Fruit fly (Drosophila melanogaster) whole organism, embryonic: Measurements from ENCODE around the gene Swip-1.

Source experiments
- Blimp-1 ChIP-seq: fragments of 200-800 bp; sonication (Bioruptor generic); optimal IDR thresholded peaks from 3 replicates; lab custom pipeline; 2018; ENCODE audit warnings: missing biosample characterization, missing genetic modification characterization, mild to moderate bottlenecking, moderate library complexity, missing genetic modification reagents
- CG10321 ChIP-seq: fragments of 200-800 bp; sonication (Bioruptor generic); IDR thresholded peaks from 2 replicates; pipeline ENCODE4 v1.3.6; 2022; ENCODE audit warnings: missing biosample characterization, missing genetic modification characterization
- CG10654 ChIP-seq: fragments of 200-800 bp; sonication (Bioruptor generic); optimal IDR thresholded peaks from 2 replicates; lab custom pipeline; 2016; ENCODE audit warnings: missing biosample characterization, missing genetic modification characterization
- CG11247 ChIP-seq: fragments of 200-800 bp; sonication (Bioruptor generic); IDR thresholded peaks from 2 replicates; pipeline ENCODE4 v1.3.6; 2022; ENCODE audit warnings: missing biosample characterization, missing genetic modification characterization
- CG11456 ChIP-seq: fragments of 200-800 bp; sonication (Bioruptor generic); IDR thresholded peaks from 3 replicates; pipeline ENCODE4 v1.3.6; 2022; ENCODE audit warnings: missing biosample characterization, missing genetic modification characterization
- CG12391 ChIP-seq: fragments of 200-800 bp; sonication (Bioruptor generic); optimal IDR thresholded peaks from 3 replicates; lab custom pipeline; 2018; ENCODE audit warnings: missing biosample characterization, mild to moderate bottlenecking, missing genetic modification characterization, moderate library complexity
- CG14710 ChIP-seq: fragments of 200-800 bp; sonication (Bioruptor generic); optimal IDR thresholded peaks from 3 replicates; lab custom pipeline; 2019; ENCODE audit warnings: missing biosample characterization, mild to moderate bottlenecking, missing genetic modification characterization, moderate library complexity
- CG17612 ChIP-seq: fragments of 200-800 bp; sonication (Bioruptor generic); IDR thresholded peaks from 2 replicates; pipeline ENCODE4 v1.3.6; 2022; ENCODE audit warnings: missing biosample characterization, missing genetic modification characterization
- CG1832 ChIP-seq: fragments of 200-800 bp; sonication (Bioruptor generic); optimal IDR thresholded peaks from 2 replicates; lab custom pipeline; 2017; ENCODE audit warnings: missing biosample characterization, mild to moderate bottlenecking, missing genetic modification characterization, inconsistent platforms
- CG6791 ChIP-seq: fragments of 200-800 bp; sonication (Bioruptor generic); IDR thresholded peaks from 3 replicates; pipeline ENCODE4 v1.3.6; 2022; ENCODE audit warnings: missing biosample characterization, missing genetic modification characterization; ENCODE audit not compliant: partially characterized antibody
- CG7556 ChIP-seq: fragments of 200-800 bp; sonication (Bioruptor generic); optimal IDR thresholded peaks from 2 replicates; lab custom pipeline; 2017; ENCODE audit warnings: missing biosample characterization, mild to moderate bottlenecking, missing genetic modification characterization
- CG8359 ChIP-seq: fragments of 200-800 bp; sonication (Bioruptor generic); optimal IDR thresholded peaks from 2 replicates; lab custom pipeline; 2017; ENCODE audit warnings: missing biosample characterization, mild to moderate bottlenecking, missing genetic modification characterization, borderline replicate concordance
- CG8388 ChIP-seq: fragments of 200-800 bp; sonication (Bioruptor generic); optimal IDR thresholded peaks from 2 replicates; lab custom pipeline; 2019; ENCODE audit warnings: missing biosample characterization, mild to moderate bottlenecking, missing genetic modification characterization, moderate library complexity
- CG8944 ChIP-seq: fragments of 200-800 bp; sonication (Bioruptor generic); optimal IDR thresholded peaks from 3 replicates; lab custom pipeline; 2016; ENCODE audit warnings: missing biosample characterization, missing genetic modification characterization
- D ChIP-seq, 2 experiments: fragments of 200-800 bp in 1 of 2; fragments of >200 bp in 1 of 2; sonication (Bioruptor generic) in 1 of 2; optimal IDR thresholded peaks; 2 replicates in 1 of 2; 3 replicates in 1 of 2; lab custom pipeline; 2017; ENCODE audit warnings: mild to moderate bottlenecking in 1 of 2, missing biosample characterization in 1 of 2, missing genetic modification characterization in 1 of 2, missing genetic modification reagents in 1 of 2
- Eip74EF ChIP-seq, 2 experiments: fragments of 200-800 bp in 1 of 2; fragments of >200 bp in 1 of 2; sonication (Bioruptor generic) in 1 of 2; optimal IDR thresholded peaks; 2 replicates each; lab custom pipeline; 2017 to 2019; ENCODE audit warnings: missing biosample characterization in 2 of 2, missing genetic modification characterization in 2 of 2, mild to moderate bottlenecking in 1 of 2, moderate library complexity in 1 of 2
- HLH4C ChIP-seq: fragments of 200-800 bp; sonication (Bioruptor generic); IDR thresholded peaks from 3 replicates; pipeline ENCODE4 v1.3.6; 2022; ENCODE audit warnings: missing biosample characterization, missing genetic modification characterization; ENCODE audit not compliant: partially characterized antibody
- Jarid2 ChIP-seq: fragments of 200-800 bp; sonication (Bioruptor generic); optimal IDR thresholded peaks from 3 replicates; lab custom pipeline; 2017; ENCODE audit warnings: mild to moderate bottlenecking, missing biosample characterization, missing genetic modification reagents, missing genetic modification characterization
- MTF-1 ChIP-seq: fragments of 200-800 bp; sonication (Bioruptor generic); optimal IDR thresholded peaks from 2 replicates; lab custom pipeline; 2018; ENCODE audit warnings: missing biosample characterization, mild to moderate bottlenecking, missing genetic modification characterization, borderline replicate concordance
- Mad ChIP-seq: fragments of 200-800 bp; sonication (Bioruptor generic); optimal IDR thresholded peaks from 2 replicates; lab custom pipeline; 2016; ENCODE audit warnings: missing biosample characterization, missing genetic modification characterization
- Med ChIP-seq: fragments of 200-800 bp; sonication (Bioruptor generic); peaks from one replicate; lab custom pipeline; 2016; ENCODE audit warnings: missing biosample characterization, missing genetic modification characterization, mild to moderate bottlenecking, inconsistent platforms, moderate library complexity
- NC2α ChIP-seq: fragments of 200-800 bp; sonication (Bioruptor generic); optimal IDR thresholded peaks from 2 replicates; lab custom pipeline; 2016; ENCODE audit warnings: missing biosample characterization, missing genetic modification characterization
- PHDP ChIP-seq: fragments of 200-800 bp; sonication (Bioruptor generic); optimal IDR thresholded peaks from 3 replicates; lab custom pipeline; 2018; ENCODE audit warnings: missing biosample characterization, mild to moderate bottlenecking, missing genetic modification characterization, moderate library complexity
- TFAM ChIP-seq: fragments of 200-800 bp; sonication (Bioruptor generic); optimal IDR thresholded peaks from 2 replicates; lab custom pipeline; 2017; ENCODE audit warnings: missing biosample characterization, missing genetic modification characterization, inconsistent platforms
- ato ChIP-seq: fragments of 200-800 bp; sonication (Bioruptor generic); IDR thresholded peaks from 2 replicates; pipeline ENCODE4 v1.3.6; 2022; ENCODE audit warnings: missing biosample characterization, missing genetic modification characterization; ENCODE audit not compliant: partially characterized antibody
- bcd ChIP-seq: fragments of 200-800 bp; sonication (Bioruptor generic); optimal IDR thresholded peaks from 2 replicates; lab custom pipeline; 2017; ENCODE audit warnings: missing biosample characterization, mild to moderate bottlenecking, missing genetic modification characterization
- cato ChIP-seq: fragments of 200-800 bp; sonication (Bioruptor generic); optimal IDR thresholded peaks from 2 replicates; lab custom pipeline; 2016; ENCODE audit warnings: missing biosample characterization, missing genetic modification characterization, borderline replicate concordance
- chm ChIP-seq: fragments of 200-800 bp; sonication (Bioruptor generic); IDR thresholded peaks from 2 replicates; pipeline ENCODE4 v1.3.6; 2022; ENCODE audit warnings: missing biosample characterization, missing genetic modification characterization
- chn ChIP-seq: fragments of 200-800 bp; sonication (Bioruptor generic); optimal IDR thresholded peaks from 2 replicates; lab custom pipeline; 2016; ENCODE audit warnings: missing biosample characterization, missing genetic modification characterization
- ci ChIP-seq: fragments of 200-800 bp; sonication (Bioruptor generic); IDR thresholded peaks from 3 replicates; pipeline ENCODE4 v1.3.6; 2022; ENCODE audit warnings: missing biosample characterization, missing genetic modification characterization
- cwo ChIP-seq: fragments of 200-800 bp; sonication (Bioruptor generic); optimal IDR thresholded peaks from 3 replicates; lab custom pipeline; 2017; ENCODE audit warnings: missing biosample characterization, missing genetic modification characterization, mild to moderate bottlenecking, moderate library complexity, missing genetic modification reagents
- dan ChIP-seq: fragments of 200-800 bp; sonication (Bioruptor generic); IDR thresholded peaks from 2 replicates; pipeline ENCODE4 v1.3.6; 2022; ENCODE audit warnings: missing biosample characterization, missing genetic modification characterization
- dimm ChIP-seq: fragments of 200-800 bp; sonication (Bioruptor generic); IDR thresholded peaks from 2 replicates; pipeline ENCODE4 v1.3.6; 2022; ENCODE audit warnings: missing biosample characterization, missing genetic modification characterization
- grau ChIP-seq: fragments of 200-800 bp; optimal IDR thresholded peaks from 3 replicates; lab custom pipeline; 2019; ENCODE audit warnings: missing biosample characterization, mild to moderate bottlenecking, missing genetic modification characterization, moderate library complexity
- hth ChIP-seq: fragments of >200 bp; optimal IDR thresholded peaks from 2 replicates; lab custom pipeline; 2017; ENCODE audit warnings: inconsistent platforms
- ind ChIP-seq: fragments of 200-800 bp; sonication (Bioruptor generic); optimal IDR thresholded peaks from 3 replicates; lab custom pipeline; 2016; ENCODE audit warnings: missing biosample characterization, missing genetic modification characterization
- inv ChIP-seq: fragments of 200-800 bp; sonication (Bioruptor generic); IDR thresholded peaks from 2 replicates; pipeline ENCODE4 v1.3.6; 2022; ENCODE audit warnings: missing biosample characterization, missing genetic modification characterization; ENCODE audit not compliant: partially characterized antibody
- jigr1 ChIP-seq: fragments of 200-800 bp; sonication (Bioruptor generic); IDR thresholded peaks from 3 replicates; pipeline ENCODE4 v1.3.6; 2022; ENCODE audit warnings: missing biosample characterization, missing genetic modification characterization
- lilli ChIP-seq: fragments of 200-800 bp; sonication (Bioruptor generic); optimal IDR thresholded peaks from 3 replicates; lab custom pipeline; 2016; ENCODE audit warnings: missing biosample characterization, missing genetic modification characterization
- lola ChIP-seq, 3 experiments: fragments of >200 bp in 2 of 3; fragments of 200-800 bp in 1 of 3; sonication (Bioruptor generic) in 1 of 3; optimal IDR thresholded peaks; 2 replicates each; lab custom pipeline; 2017 to 2019; ENCODE audit warnings: missing biosample characterization in 3 of 3, missing genetic modification characterization in 3 of 3, mild to moderate bottlenecking in 1 of 3, moderate library complexity in 1 of 3
- maf-S ChIP-seq: fragments of 200-800 bp; sonication (Bioruptor generic); optimal IDR thresholded peaks from 2 replicates; lab custom pipeline; 2016; ENCODE audit warnings: missing biosample characterization, missing genetic modification characterization
- odd ChIP-seq: fragments of 200-800 bp; sonication (Bioruptor generic); optimal IDR thresholded peaks from 2 replicates; lab custom pipeline; 2017; ENCODE audit warnings: missing biosample characterization, mild to moderate bottlenecking, missing genetic modification characterization
- repo ChIP-seq: fragments of 200-800 bp; sonication (Bioruptor generic); optimal IDR thresholded peaks from 2 replicates; lab custom pipeline; 2016; ENCODE audit warnings: missing biosample characterization, missing genetic modification characterization
- sens ChIP-seq: fragments of 200-800 bp; sonication (Bioruptor generic); peaks from one replicate; lab custom pipeline; 2016; ENCODE audit warnings: missing biosample characterization, missing genetic modification characterization
- sima ChIP-seq: fragments of 200-800 bp; sonication (Bioruptor generic); optimal IDR thresholded peaks from 2 replicates; lab custom pipeline; 2016; ENCODE audit warnings: missing biosample characterization, missing genetic modification characterization
- sna ChIP-seq: fragments of 200-800 bp; sonication (Bioruptor generic); IDR thresholded peaks from 2 replicates; pipeline ENCODE4 v1.3.6; 2022; ENCODE audit warnings: missing biosample characterization, missing genetic modification characterization; ENCODE audit not compliant: partially characterized antibody
- sob ChIP-seq: fragments of 200-800 bp; sonication (Bioruptor generic); IDR thresholded peaks from 2 replicates; pipeline ENCODE4 v1.3.6; 2022; ENCODE audit warnings: missing biosample characterization, missing genetic modification characterization
- wdn ChIP-seq: fragments of 200-800 bp; sonication (Bioruptor generic); IDR thresholded peaks from 2 replicates; pipeline ENCODE4 v1.3.6; 2022; ENCODE audit warnings: missing biosample characterization, missing genetic modification characterization
- yki ChIP-seq: fragments of >200 bp; optimal IDR thresholded peaks from 3 replicates; lab custom pipeline; 2018

Swip-1 gene

DNA sequence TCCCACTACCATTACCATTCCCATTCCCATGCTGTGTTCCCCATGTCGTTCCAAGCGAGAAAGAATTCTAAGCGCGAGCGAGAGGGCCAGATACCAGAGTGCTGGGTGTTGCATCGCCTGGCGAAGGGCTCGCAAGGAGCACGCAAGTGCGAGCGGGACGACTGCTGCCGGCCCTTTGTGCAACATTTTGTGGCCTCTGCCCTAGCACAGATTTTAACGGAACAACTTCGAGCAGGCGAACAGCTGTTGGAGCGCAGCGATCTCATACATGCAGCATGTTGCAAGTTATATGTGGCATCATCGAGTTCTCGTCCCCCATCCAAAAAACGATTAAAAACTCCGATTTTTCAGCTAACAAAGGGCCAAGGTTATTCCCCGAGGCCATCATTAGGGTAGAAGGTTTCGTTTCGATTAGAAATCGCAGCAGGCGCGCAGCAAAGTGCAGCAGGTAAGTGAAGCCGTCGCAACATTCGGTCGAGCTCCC, 39.5 kb downstream of the Swip-1 start (continued):
- TF ChIP-seq maf-S (no peak), sna (GFP tag; lab: Robert Waterston, UW) (peak; percentile 64), Blimp-1 (GFP tag; lab: Kevin White, UChicago) (no peak), bcd (no peak), chm (GFP tag; lab: Robert Waterston, UW) (no peak), Mad (GFP tag; lab: Kevin White, UChicago) (no peak), HLH4C (GFP tag; lab: Robert Waterston, UW) (0 out of 3 replicates have a peak, but pooled peaks have one; percentile 46), TFAM (GFP tag; lab: Kevin White, UChicago) (no peak), sima (no peak), lola (GFP tag; optimal IDR thresholded peaks at IDR 0.05; lab: Kevin White, UChicago) (no peak), CG10654 (GFP tag; lab: Kevin White, UChicago) (no peak), ci (GFP tag; lab: Robert Waterston, UW) (no peak), CG17612 (no peak), CG8359 (no peak), Med (peak; percentile 37), sob (GFP tag; lab: Robert Waterston, UW) (no peak), CG11247 (no peak), Eip74EF (GFP tag; optimal IDR thresholded peaks at IDR 0.05; lab: Kevin White, UChicago) (no peak), repo (GFP tag; lab: Kevin White, UChicago) (no peak), cato (GFP tag; lab: Kevin White, UChicago) (no peak), wdn (GFP tag; lab: Robert Waterston, UW) (no peak), D (optimal IDR thresholded peaks at IDR 0.05; lab: Kevin White, UChicago) (peak; percentile 93), D (GFP tag; optimal IDR thresholded peaks at IDR 0.05; lab: Kevin White, UChicago) (no peak), PHDP (no peak), Jarid2 (GFP tag; lab: Kevin White, UChicago) (no peak), lilli (GFP tag; lab: Kevin White, UChicago) (no peak), jigr1 (no peak), dan (GFP tag; lab: Robert Waterston, UW) (no peak), yki (lab: Kevin White, UChicago) (no peak), hth (no peak), CG1832 (peak; percentile 95), CG12391 (no peak), chn (GFP tag; lab: Kevin White, UChicago) (peak; percentile 37), CG8388 (GFP tag; lab: Kevin White, UChicago) (no peak), ind (GFP tag; lab: Kevin White, UChicago) (no peak), inv (GFP tag; lab: Robert Waterston, UW) (peak; percentile 34; the same call in 1 of the 2 replicates), CG6791 (GFP tag; lab: Robert Waterston, UW) (peak; percentile 73), ato (GFP tag; lab: Robert Waterston, UW) (0 out of 2 replicates have a peak, but pooled peaks have one; percentile 26), CG11456 (GFP tag; lab: Robert Waterston, UW) (no peak), CG14710 (tag; lab: Kevin White, UChicago) (no peak), sens (GFP tag; lab: Kevin White, UChicago) (peak; percentile 61), cwo (GFP tag; lab: Kevin White, UChicago) (no peak), NC2α (GFP tag; lab: Kevin White, UChicago) (no peak), grau (tag; lab: Kevin White, UChicago) (no peak), CG10321 (GFP tag; lab: Robert Waterston, UW) (peak; percentile 94), MTF-1 (GFP tag; lab: Kevin White, UChicago) (no peak), dimm (GFP tag; lab: Robert Waterston, UW) (no peak), odd (GFP tag; lab: Kevin White, UChicago) (no peak), CG7556 (GFP tag; lab: Kevin White, UChicago) (no peak), CG8944 (GFP tag; lab: Kevin White, UChicago) (no peak)
- TF ChIP-seq, all 482 proteins: peak for 53
